Fruit fly (Drosophila melanogaster): ENCODE data around the gene CG5828.

DNA sequence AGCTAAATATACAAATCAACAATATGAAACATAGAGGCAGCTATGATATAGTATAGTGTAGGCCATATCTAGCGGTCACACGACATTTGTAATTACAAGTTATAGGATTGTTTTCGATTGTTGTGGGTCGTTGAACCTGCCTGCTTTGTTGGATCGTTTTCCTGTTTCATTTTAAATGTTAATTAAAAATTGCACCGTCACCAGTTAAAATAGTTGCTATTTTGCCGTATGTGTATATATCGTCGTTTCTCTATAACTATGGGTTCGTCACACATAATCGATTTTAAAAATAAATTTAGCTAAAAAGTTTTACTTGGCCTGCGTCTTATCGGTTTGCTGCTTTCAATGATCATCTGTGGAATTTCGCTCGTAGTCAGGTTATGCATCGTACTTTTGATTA lies 21.4 kb upstream of the CG5828 start:
- TF ChIP-seq usp (GFP tag; optimal IDR thresholded peaks at IDR 0.05) (no peak), psq (optimal IDR thresholded peaks at IDR 0.05) (no peak), EcR (GFP tag; optimal IDR thresholded peaks at IDR 0.05) (no peak)
